Fruit fly (Drosophila melanogaster): ENCODE measurements around the gene CG32638.

Gene CG32638

dm6 chrX:13099919-13100318 is 28.7 kb downstream of the CG32638 start (continued):
- TF ChIP-seq CG2889 (GFP tag; IDR thresholded peaks at IDR 0.05) (peak; percentile 80), btn (GFP tag; optimal IDR thresholded peaks at IDR 0.05) (no peak), BtbVII (GFP tag; optimal IDR thresholded peaks at IDR 0.05) (peak; percentile 79), CG8359 (GFP tag; optimal IDR thresholded peaks at IDR 0.05; ENCODE audit: borderline replicate concordance) (peak; percentile 32), dmrt11E (tag; optimal IDR thresholded peaks at IDR 0.05) (peak; percentile 45), ken (GFP tag; IDR thresholded peaks at IDR 0.05) (peak; percentile 84), kay (GFP tag; optimal IDR thresholded peaks at IDR 0.05) (peak; percentile 74), ato (GFP tag; IDR thresholded peaks at IDR 0.05; ENCODE audit: partially characterized antibody) (no peak), CG7556 (GFP tag; optimal IDR thresholded peaks at IDR 0.05) (peak; percentile 76), CG17568 (GFP tag; optimal IDR thresholded peaks at IDR 0.05) (peak; percentile 75), CrebB (tag; optimal IDR thresholded peaks at IDR 0.05) (peak; percentile 75), ci (GFP tag; IDR thresholded peaks at IDR 0.05) (peak; percentile 88), dati (GFP tag; IDR thresholded peaks at IDR 0.05) (peak; percentile 63), Dip3 (GFP tag; optimal IDR thresholded peaks at IDR 0.05) (peak; percentile 13), CG3407 (GFP tag; optimal IDR thresholded peaks at IDR 0.05) (peak; percentile 28), MBD-R2 (GFP tag; IDR thresholded peaks at IDR 0.05) (peak; percentile 57), CG5245 (GFP tag; optimal IDR thresholded peaks at IDR 0.05) (peak; percentile 55), CG14965 (GFP tag; optimal IDR thresholded peaks at IDR 0.05; ENCODE audit: borderline replicate concordance) (no peak), CG4328 (GFP tag; optimal IDR thresholded peaks at IDR 0.05) (peak; percentile 38), HLH3B (GFP tag; IDR thresholded peaks at IDR 0.05) (peak; percentile 85), CG17186 (GFP tag; optimal IDR thresholded peaks at IDR 0.05) (no peak), Aef1 (GFP tag; IDR thresholded peaks at IDR 0.05) (peak; percentile 88), Doc3 (GFP tag; IDR thresholded peaks at IDR 0.05; ENCODE audit: partially characterized antibody) (no peak), lov (optimal IDR thresholded peaks at IDR 0.05) (no peak), lov (GFP tag; IDR thresholded peaks at IDR 0.05) (peak; percentile 64; the same call in 1 of the 3 replicates), CG9876 (GFP tag; optimal IDR thresholded peaks at IDR 0.05) (no peak), fd3F (GFP tag; optimal IDR thresholded peaks at IDR 0.05) (peak; percentile 87), ewg (GFP tag; optimal IDR thresholded peaks at IDR 0.05) (peak; percentile 47), D19B (GFP tag; optimal IDR thresholded peaks at IDR 0.05) (peak; percentile 59), luna (GFP tag; optimal IDR thresholded peaks at IDR 0.05) (no peak), CG17328 (GFP tag; IDR thresholded peaks at IDR 0.05) (peak; percentile 84), CG12299 (tag; optimal IDR thresholded peaks at IDR 0.05) (peak; percentile 66), Kr (GFP tag; optimal IDR thresholded peaks at IDR 0.05) (no peak), CG10979 (tag; optimal IDR thresholded peaks at IDR 0.05) (peak; percentile 66), tx (GFP tag; optimal IDR thresholded peaks at IDR 0.05) (no peak), bigmax (GFP tag; optimal IDR thresholded peaks at IDR 0.05) (no peak), CG11695 (GFP tag; IDR thresholded peaks at IDR 0.05) (peak; percentile 90), phol (tag; optimal IDR thresholded peaks at IDR 0.05) (peak; percentile 72), CG31224 (GFP tag; IDR thresholded peaks at IDR 0.05) (peak; percentile 84), CG10267 (tag; optimal IDR thresholded peaks at IDR 0.05) (peak; percentile 59), CG14667 (GFP tag; IDR thresholded peaks at IDR 0.05) (peak; percentile 82; the same call in 1 of the 2 replicates), CG43689 (GFP tag; IDR thresholded peaks at IDR 0.05) (peak; percentile 61; the same call in 1 of the 2 replicates), gt (GFP tag; IDR thresholded peaks at IDR 0.05) (0 out of 2 replicates have a peak, but pooled peaks have one; percentile 46), exex (tag; optimal IDR thresholded peaks at IDR 0.05) (peak; percentile 51), CG7357 (GFP tag; IDR thresholded peaks at IDR 0.05) (peak; percentile 83), CG30020 (tag; optimal IDR thresholded peaks at IDR 0.05) (peak; percentile 16), CG18599 (GFP tag; optimal IDR thresholded peaks at IDR 0.05) (peak; percentile 89), Elba2 (GFP tag; optimal IDR thresholded peaks at IDR 0.05) (no peak), ro (GFP tag; IDR thresholded peaks at IDR 0.05) (peak; percentile 53), CG11723 (GFP tag; optimal IDR thresholded peaks at IDR 0.05) (peak; percentile 65), CG11247 (GFP tag; IDR thresholded peaks at IDR 0.05) (peak; percentile 85)
